Fruit fly (Drosophila melanogaster): ENCODE results near the gene CG34133.

Gene CG34133

dm6 chr3R:29921916-29922315, 52.8 kb downstream of the CG34133 start, which contains the start of gene Jon99Ciii:
TSS of gene Jon99Ciii (plus strand) at chr3R:29922216.
- TF ChIP-seq exex (tag; optimal IDR thresholded peaks at IDR 0.05): peak; percentile 45

dm6 chr3R:29924515-29924914, 55.4 kb downstream of the CG34133 start, which contains the start of gene Jon99Cii:
TSS of gene Jon99Cii (minus strand) at chr3R:29924615.
- TF ChIP-seq CG14860 (GFP tag; IDR thresholded peaks at IDR 0.05; ENCODE audit: partially characterized antibody) (0 out of 3 replicates have a peak, but pooled peaks have one; percentile 20), C15 (GFP tag; IDR thresholded peaks at IDR 0.05) (peak; percentile 41; the same call in 1 of the 3 replicates), exex (tag; optimal IDR thresholded peaks at IDR 0.05) (peak; percentile 28)
